Fruit fly (Drosophila melanogaster): ENCODE results near the gene alpha-Est8.

DNA sequence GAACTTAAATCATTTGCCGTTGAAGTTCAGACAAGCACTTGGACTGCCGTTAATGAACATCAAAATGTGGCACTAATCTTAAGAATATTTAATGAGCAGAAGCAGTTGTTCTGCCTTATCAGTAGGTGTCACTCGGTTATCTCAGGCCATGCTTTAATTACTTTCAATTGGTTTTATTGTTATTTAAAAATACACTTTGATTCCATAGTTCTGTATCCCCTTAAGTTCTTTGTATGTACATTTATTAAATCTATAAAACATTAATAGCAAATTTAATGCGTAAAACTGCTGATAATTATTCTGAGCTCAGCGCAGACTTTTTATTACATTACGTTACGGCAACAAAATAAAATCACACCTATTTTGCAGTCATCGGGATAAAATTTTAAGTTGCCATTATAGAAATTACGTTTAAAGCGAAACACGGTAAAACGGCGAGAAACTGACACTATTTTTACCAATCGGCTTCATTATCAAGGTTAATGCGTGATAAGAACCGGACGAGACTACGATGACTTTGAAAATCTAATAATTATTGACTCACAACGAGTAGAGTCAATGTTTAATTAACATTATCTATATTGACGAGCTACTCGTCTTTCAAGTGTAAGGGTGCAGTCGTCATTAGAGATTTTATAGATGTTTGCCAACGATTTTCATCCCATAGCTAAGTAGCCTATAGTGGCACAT lies 6.9 kb upstream of the alpha-Est8 start:
- no peak for TF ChIP-seq Rel (GFP tag; optimal IDR thresholded peaks at IDR 0.05)
- TF ChIP-seq Rel (tag; optimal IDR thresholded peaks at IDR 0.05): no peak
- no peak for TF ChIP-seq CrebA (GFP tag; optimal IDR thresholded peaks at IDR 0.05; ENCODE audit: borderline replicate concordance)
- no peak for TF ChIP-seq CG9705 (GFP tag; optimal IDR thresholded peaks at IDR 0.05)
- TF ChIP-seq usp (GFP tag; optimal IDR thresholded peaks at IDR 0.05): no peak
- no peak for TF ChIP-seq HLH106 (tag; optimal IDR thresholded peaks at IDR 0.05)
- TF ChIP-seq lola (GFP tag; optimal IDR thresholded peaks at IDR 0.05): no peak
- no peak for TF ChIP-seq ey (GFP tag; optimal IDR thresholded peaks at IDR 0.05)
- TF ChIP-seq Dif (GFP tag; optimal IDR thresholded peaks at IDR 0.05; ENCODE audit: partially characterized antibody): no peak
- no peak for TF ChIP-seq sv (GFP tag; optimal IDR thresholded peaks at IDR 0.05)
- no peak for TF ChIP-seq pan (optimal IDR thresholded peaks at IDR 0.05)

Data from whole organism, wandering third instar larva.